Worm (Caenorhabditis elegans) whole organism, late embryonic: ENCODE data around the gene uso-1.

ENCODE experiments used
- C08G9.2 ChIP-seq: sonication (generic microtip); optimal IDR thresholded peaks from 2 replicates; lab custom pipeline; 2016; ENCODE audit warnings: mild to moderate bottlenecking, missing genetic modification characterization, moderate library complexity, missing compliant biosample characterization
- C38D4.7 ChIP-seq: fragments of 200-800 bp; sonication (Bioruptor generic); optimal IDR thresholded peaks from 2 replicates; lab custom pipeline; 2018; ENCODE audit warnings: mild to moderate bottlenecking, missing genetic modification characterization, moderate library complexity, missing compliant biosample characterization
- K09A11.1 ChIP-seq: sonication (generic microtip); optimal IDR thresholded peaks from 2 replicates; lab custom pipeline; 2017; ENCODE audit warnings: antibody characterized with exemption, mild to moderate bottlenecking, missing genetic modification characterization, missing compliant biosample characterization; ENCODE audit not compliant: insufficient read depth
- Y22D7AL.16 ChIP-seq: sonication (generic microtip); optimal IDR thresholded peaks from 2 replicates; lab custom pipeline; 2016; ENCODE audit warnings: missing genetic modification characterization, missing compliant biosample characterization
- ceh-2 ChIP-seq: sonication (generic microtip); optimal IDR thresholded peaks from 2 replicates; lab custom pipeline; 2016; ENCODE audit warnings: missing genotype, missing genetic modification characterization, missing compliant biosample characterization
- ceh-24 ChIP-seq: sonication (generic microtip); optimal IDR thresholded peaks from 2 replicates; lab custom pipeline; 2016; ENCODE audit warnings: mild to moderate bottlenecking, missing genetic modification characterization, missing compliant biosample characterization
- ceh-30 ChIP-seq: fragments of 150-350 bp; optimal IDR thresholded peaks from 2 replicates; lab custom pipeline; 2014; ENCODE audit warnings: missing biosample characterization, missing genetic modification characterization
- ceh-45 ChIP-seq: fragments of 200-800 bp; sonication (Bioruptor generic); IDR thresholded peaks from 2 replicates; pipeline ENCODE4 v1.3.6; 2022; ENCODE audit warnings: missing genetic modification reagents, missing genetic modification characterization, missing compliant biosample characterization
- che-1 ChIP-seq: sonication (generic microtip); optimal IDR thresholded peaks from 2 replicates; lab custom pipeline; 2016; ENCODE audit warnings: mild to moderate bottlenecking, missing genetic modification characterization, missing compliant biosample characterization
- elt-2 ChIP-seq: sonication (generic microtip); optimal IDR thresholded peaks from 2 replicates; lab custom pipeline; 2016; ENCODE audit warnings: missing genetic modification reagents, missing genetic modification characterization, missing compliant biosample characterization
- fkh-10 ChIP-seq: fragments of 150-350 bp; optimal IDR thresholded peaks from 2 replicates; lab custom pipeline; 2014; ENCODE audit warnings: missing biosample characterization, missing genetic modification reagents, missing genetic modification characterization
- nhr-11 ChIP-seq: fragments of 150-350 bp; optimal IDR thresholded peaks from 2 replicates; lab custom pipeline; 2014; ENCODE audit warnings: missing biosample characterization, missing genetic modification characterization
- pag-3 ChIP-seq: sonication (generic microtip); optimal IDR thresholded peaks from 2 replicates; lab custom pipeline; 2016; ENCODE audit warnings: missing compliant biosample characterization, missing genetic modification characterization, borderline replicate concordance
- pqm-1 ChIP-seq: sonication (generic microtip); optimal IDR thresholded peaks from 2 replicates; lab custom pipeline; 2016; ENCODE audit warnings: missing genetic modification characterization, missing compliant biosample characterization
- pros-1 ChIP-seq: fragments of 150-350 bp; optimal IDR thresholded peaks from 2 replicates; lab custom pipeline; 2014; ENCODE audit warnings: missing biosample characterization, missing genetic modification reagents, missing genetic modification characterization
- sox-2 ChIP-seq: fragments of 200-800 bp; sonication (Bioruptor generic); IDR thresholded peaks from 2 replicates; pipeline ENCODE4 v1.3.6; 2022; ENCODE audit warnings: missing genetic modification reagents, missing genetic modification characterization, missing compliant biosample characterization
- tbx-2 ChIP-seq: sonication (generic microtip); optimal IDR thresholded peaks from 2 replicates; lab custom pipeline; 2016; ENCODE audit warnings: missing genetic modification characterization, missing compliant biosample characterization
- tbx-7 ChIP-seq: sonication (generic microtip); optimal IDR thresholded peaks from 2 replicates; lab custom pipeline; 2016; ENCODE audit warnings: missing genotype, missing genetic modification characterization, missing compliant biosample characterization
- unc-3 ChIP-seq, 2 experiments: fragments of 200-800 bp in 1 of 2; sonication (Bioruptor generic) in 1 of 2; sonication (generic microtip) in 1 of 2; conservative IDR thresholded peaks in 1 of 2; optimal IDR thresholded peaks in 1 of 2; 2 replicates each; pipeline versions ENCODE4 v1.3.6 to Lab custom; 2016 to 2022; ENCODE audit warnings: missing compliant biosample characterization in 2 of 2, missing genetic modification characterization in 2 of 2, missing genetic modification reagents in 1 of 2
- ztf-16 ChIP-seq: sonication (generic microtip); optimal IDR thresholded peaks from 2 replicates; lab custom pipeline; 2017; ENCODE audit warnings: missing genetic modification characterization, missing compliant biosample characterization

uso-1 gene

DNA sequence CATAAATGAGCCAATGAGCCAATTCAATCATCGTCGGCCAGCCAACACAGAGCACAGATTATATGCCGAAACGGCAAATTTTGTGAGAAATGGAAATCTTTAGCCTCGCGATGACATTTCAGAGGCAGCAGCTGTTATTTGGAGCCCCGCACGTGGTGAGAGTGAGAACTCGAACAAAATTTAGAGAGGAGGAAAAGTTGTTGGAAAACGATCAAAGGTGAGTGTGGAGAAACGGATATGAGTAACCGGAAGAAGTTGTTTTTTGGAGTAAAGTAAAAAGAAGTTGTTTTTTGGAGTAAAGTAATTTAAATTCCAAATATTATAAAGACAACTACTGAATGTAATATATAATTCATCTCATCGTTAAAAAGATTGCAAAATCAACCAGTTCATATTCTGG is 55.9 kb downstream of the uso-1 start, which contains the start of gene Y62E10A.13:
Gene Y62E10A.13 (minus strand): TSS at position 326 of the 400 bp plus-strand sequence.
- TF ChIP-seq C08G9.2 (no peak), elt-2 (no peak), unc-3 (GFP tag; conservative IDR thresholded peaks at IDR 0.05; lab: Robert Waterston, UW) (no peak), unc-3 (tag; optimal IDR thresholded peaks at IDR 0.05; lab: Kevin White, UChicago) (no peak), C38D4.7 (no peak), sox-2 (GFP tag; lab: Robert Waterston, UW) (no peak), pag-3 (tag; lab: Kevin White, UChicago) (no peak), fkh-10 (GFP tag; lab: Kevin White, UChicago) (no peak), ceh-45 (GFP tag; lab: Robert Waterston, UW) (no peak), nhr-11 (no peak), ceh-2 (tag; lab: Kevin White, UChicago) (no peak), pqm-1 (tag; lab: Kevin White, UChicago) (no peak), ceh-30 (tag; lab: Kevin White, UChicago) (no peak), tbx-2 (tag; lab: Kevin White, UChicago) (no peak), ceh-24 (tag; lab: Kevin White, UChicago) (no peak), K09A11.1 (no peak), pros-1 (tag; lab: Kevin White, UChicago) (no peak), tbx-7 (no peak), Y22D7AL.16 (tag; lab: Kevin White, UChicago) (no peak), che-1 (tag; lab: Kevin White, UChicago) (no peak)

- TF ChIP-seq ztf-16 (tag; lab: Kevin White, UChicago) (no peak), elt-2 (peak; percentile 78)
Measured at ce11 chrIV:13396375-13396774, 58.2 kb downstream of the uso-1 start.
